Worm (Caenorhabditis elegans) whole organism, L3 larva: ENCODE results near the gene B0546.3.

ENCODE experiments used
- R02D3.7 ChIP-seq: fragments of 150-350 bp; optimal IDR thresholded peaks from 2 replicates; lab custom pipeline; 2014; ENCODE audit warnings: missing biosample characterization, missing genetic modification characterization
- ZK546.5 ChIP-seq: sonication (generic microtip); optimal IDR thresholded peaks from 2 replicates; lab custom pipeline; 2017; ENCODE audit warnings: missing biosample characterization, missing genetic modification characterization
- aly-2 ChIP-seq: fragments of 150-350 bp; optimal IDR thresholded peaks from 2 replicates; lab custom pipeline; 2014; ENCODE audit warnings: missing biosample characterization, missing genetic modification characterization
- ama-1 ChIP-seq: fragments of 150-350 bp; optimal IDR thresholded peaks from 2 replicates; lab custom pipeline; 2018
- ceh-16 ChIP-seq: sonication (generic microtip); optimal IDR thresholded peaks from 2 replicates; lab custom pipeline; 2017; ENCODE audit warnings: missing biosample characterization, missing genetic modification characterization
- ceh-28 ChIP-seq: fragments of 150-350 bp; optimal IDR thresholded peaks from 2 replicates; lab custom pipeline; 2014; ENCODE audit warnings: missing biosample characterization, missing genetic modification reagents, missing genetic modification characterization
- ceh-82 ChIP-seq: fragments of 150-350 bp; optimal IDR thresholded peaks from 2 replicates; lab custom pipeline; 2014; ENCODE audit warnings: missing biosample characterization, missing genetic modification characterization
- ceh-9 ChIP-seq: sonication (generic microtip); optimal IDR thresholded peaks from 2 replicates; lab custom pipeline; 2018; ENCODE audit warnings: missing biosample characterization, missing genetic modification characterization
- daf-12 ChIP-seq: fragments of 150-350 bp; optimal IDR thresholded peaks from 2 replicates; lab custom pipeline; 2014; ENCODE audit warnings: missing biosample characterization, missing genetic modification reagents, missing genetic modification characterization
- egl-27 ChIP-seq: sonication (generic microtip); optimal IDR thresholded peaks from 4 replicates; lab custom pipeline; 2017; ENCODE audit warnings: missing biosample characterization, missing genetic modification reagents, missing genetic modification characterization
- egl-5 ChIP-seq: fragments of 150-350 bp; optimal IDR thresholded peaks from 2 replicates; lab custom pipeline; 2017; ENCODE audit warnings: missing biosample characterization, missing genetic modification reagents, missing genetic modification characterization, inconsistent platforms
- elt-1 ChIP-seq: fragments of 150-350 bp; optimal IDR thresholded peaks from 2 replicates; lab custom pipeline; 2014; ENCODE audit warnings: missing biosample characterization, missing genetic modification characterization
- elt-2 ChIP-seq: sonication (generic microtip); optimal IDR thresholded peaks from 2 replicates; lab custom pipeline; 2016; ENCODE audit warnings: missing genetic modification reagents, mild to moderate bottlenecking, missing genetic modification characterization, missing compliant biosample characterization
- elt-3 ChIP-seq, 3 experiments: fragments of 150-350 bp in 1 of 3; sonication (generic microtip) in 2 of 3; optimal IDR thresholded peaks; 2 replicates in 2 of 3; 4 replicates in 1 of 3; lab custom pipeline; 2014 to 2017; ENCODE audit warnings: missing biosample characterization in 3 of 3, missing genetic modification characterization in 3 of 3
- eor-1 ChIP-seq, 2 experiments: fragments of 150-350 bp; optimal IDR thresholded peaks; 2 replicates each; lab custom pipeline; 2014 to 2018; ENCODE audit warnings: missing biosample characterization in 2 of 2, missing genetic modification characterization in 2 of 2
- fkh-10 ChIP-seq: sonication (generic microtip); optimal IDR thresholded peaks from 2 replicates; lab custom pipeline; 2017; ENCODE audit warnings: missing biosample characterization, missing genetic modification reagents, missing genetic modification characterization
- fkh-2 ChIP-seq: fragments of 150-350 bp; optimal IDR thresholded peaks from 2 replicates; lab custom pipeline; 2014; ENCODE audit warnings: missing biosample characterization, missing genetic modification reagents, missing genetic modification characterization
- fos-1 ChIP-seq: fragments of 150-350 bp; optimal IDR thresholded peaks from 2 replicates; lab custom pipeline; 2014; ENCODE audit warnings: missing biosample characterization, missing genetic modification characterization
- hmg-11 ChIP-seq: sonication (generic microtip); optimal IDR thresholded peaks from 2 replicates; lab custom pipeline; 2016; ENCODE audit warnings: missing genetic modification characterization, missing compliant biosample characterization
- jun-1 ChIP-seq: fragments of 150-350 bp; optimal IDR thresholded peaks from 2 replicates; lab custom pipeline; 2014; ENCODE audit warnings: missing biosample characterization, missing genetic modification reagents, missing genetic modification characterization
- lin-15B ChIP-seq: fragments of 150-350 bp; optimal IDR thresholded peaks from 2 replicates; lab custom pipeline; 2014; ENCODE audit warnings: missing biosample characterization, missing genetic modification characterization
- lin-39 ChIP-seq: fragments of 150-350 bp; optimal IDR thresholded peaks from 2 replicates; lab custom pipeline; 2018; ENCODE audit warnings: missing biosample characterization, missing genetic modification reagents, missing genetic modification characterization
- lsy-12 ChIP-seq: sonication (generic microtip); optimal IDR thresholded peaks from 2 replicates; lab custom pipeline; 2016; ENCODE audit warnings: mild to moderate bottlenecking, missing genetic modification characterization, missing compliant biosample characterization
- mdl-1 ChIP-seq: fragments of 150-350 bp; optimal IDR thresholded peaks from 2 replicates; lab custom pipeline; 2014; ENCODE audit warnings: missing biosample characterization, missing genetic modification characterization
- mml-1 ChIP-seq: fragments of 150-350 bp; sonication (generic microtip); optimal IDR thresholded peaks from 3 replicates; lab custom pipeline; 2014; ENCODE audit warnings: missing biosample characterization, missing genetic modification characterization
- nfya-1 ChIP-seq: sonication (generic microtip); optimal IDR thresholded peaks from 2 replicates; lab custom pipeline; 2017; ENCODE audit warnings: missing genetic modification characterization, mild to moderate bottlenecking, missing compliant biosample characterization, antibody characterized with exemption, moderate library complexity; ENCODE audit not compliant: insufficient read depth
- nhr-11 ChIP-seq: fragments of 150-350 bp; optimal IDR thresholded peaks from 2 replicates; lab custom pipeline; 2014; ENCODE audit warnings: missing biosample characterization, missing genetic modification characterization
- nhr-12 ChIP-seq: fragments of 150-350 bp; optimal IDR thresholded peaks from 2 replicates; lab custom pipeline; 2014; ENCODE audit warnings: missing biosample characterization, missing genetic modification characterization
- nhr-23 ChIP-seq: fragments of 150-350 bp; optimal IDR thresholded peaks from 2 replicates; lab custom pipeline; 2014; ENCODE audit warnings: missing biosample characterization, missing genetic modification reagents, missing genetic modification characterization
- nhr-237 ChIP-seq: fragments of 150-350 bp; optimal IDR thresholded peaks from 2 replicates; lab custom pipeline; 2014; ENCODE audit warnings: missing biosample characterization, missing genetic modification characterization
- nhr-25 ChIP-seq: sonication (generic microtip); optimal IDR thresholded peaks from 2 replicates; lab custom pipeline; 2017; ENCODE audit warnings: missing biosample characterization, missing genetic modification characterization
- nhr-28 ChIP-seq: fragments of 150-350 bp; optimal IDR thresholded peaks from 2 replicates; lab custom pipeline; 2014; ENCODE audit warnings: missing biosample characterization, missing genetic modification characterization
- nhr-43 ChIP-seq: sonication (generic microtip); optimal IDR thresholded peaks from 2 replicates; lab custom pipeline; 2016; ENCODE audit warnings: mild to moderate bottlenecking, missing genetic modification characterization, missing compliant biosample characterization; ENCODE audit not compliant: poor library complexity, severe bottlenecking
- nhr-67 ChIP-seq: fragments of 150-350 bp; optimal IDR thresholded peaks from 2 replicates; lab custom pipeline; 2014; ENCODE audit warnings: missing biosample characterization, missing genetic modification characterization
- nhr-76 ChIP-seq: fragments of 150-350 bp; sonication (generic microtip); optimal IDR thresholded peaks from 5 replicates; lab custom pipeline; 2014; ENCODE audit warnings: missing biosample characterization, missing genetic modification characterization
- nhr-77 ChIP-seq: fragments of 150-350 bp; optimal IDR thresholded peaks from 2 replicates; lab custom pipeline; 2014; ENCODE audit warnings: missing biosample characterization, missing genetic modification characterization
- pha-4 ChIP-seq: fragments of 150-350 bp; optimal IDR thresholded peaks from 2 replicates; lab custom pipeline; 2014; ENCODE audit warnings: missing biosample characterization, missing genetic modification reagents, missing genetic modification characterization
- pqm-1 ChIP-seq: fragments of 150-350 bp; optimal IDR thresholded peaks from 2 replicates; lab custom pipeline; 2017; ENCODE audit warnings: missing biosample characterization, missing genetic modification characterization, inconsistent platforms
- skn-1 ChIP-seq: fragments of 150-350 bp; optimal IDR thresholded peaks from 2 replicates; lab custom pipeline; 2014; ENCODE audit warnings: missing biosample characterization, missing genetic modification characterization
- snpc-4 ChIP-seq: fragments of 150-350 bp; optimal IDR thresholded peaks from 2 replicates; lab custom pipeline; 2014; ENCODE audit warnings: missing biosample characterization, missing genetic modification characterization
- tbx-2 ChIP-seq: sonication (generic microtip); optimal IDR thresholded peaks from 2 replicates; lab custom pipeline; 2016; ENCODE audit warnings: mild to moderate bottlenecking, missing genetic modification characterization, missing compliant biosample characterization
- unc-39 ChIP-seq: sonication (generic microtip); optimal IDR thresholded peaks from 4 replicates; lab custom pipeline; 2017; ENCODE audit warnings: missing biosample characterization, missing genetic modification characterization
- unc-62 ChIP-seq: fragments of 150-350 bp; sonication (generic microtip); optimal IDR thresholded peaks from 4 replicates; lab custom pipeline; 2014; ENCODE audit warnings: missing biosample characterization, missing genetic modification reagents, missing genetic modification characterization
- zag-1 ChIP-seq: fragments of 150-350 bp; optimal IDR thresholded peaks from 2 replicates; lab custom pipeline; 2014; ENCODE audit warnings: missing biosample characterization, missing genetic modification characterization
- ztf-11 ChIP-seq: fragments of 150-350 bp; optimal IDR thresholded peaks from 2 replicates; lab custom pipeline; 2014; ENCODE audit warnings: missing biosample characterization, missing genetic modification characterization
- ztf-4 ChIP-seq: fragments of 150-350 bp; optimal IDR thresholded peaks from 2 replicates; lab custom pipeline; 2014; ENCODE audit warnings: missing biosample characterization, missing genetic modification characterization

B0546.3 gene

DNA sequence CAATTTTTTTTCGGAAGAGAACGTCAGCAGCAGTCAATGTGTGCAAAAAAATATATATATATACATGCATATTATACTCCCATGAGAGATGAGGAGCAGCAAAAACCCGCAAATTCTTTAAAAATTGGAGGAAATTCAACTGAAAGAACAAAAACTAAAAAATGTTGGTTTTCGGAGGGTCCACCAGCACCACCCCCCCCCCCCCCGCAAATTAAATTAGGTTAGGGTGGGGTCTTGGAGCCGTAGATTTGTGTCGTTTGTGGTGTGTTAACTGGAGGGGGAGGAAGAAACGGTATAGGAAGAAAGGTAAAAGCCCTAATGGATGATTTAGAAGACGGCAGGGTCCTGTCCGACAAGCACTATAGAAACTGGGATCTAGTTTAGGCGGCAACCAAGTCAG lies 34.3 kb downstream of the B0546.3 start:
- TF ChIP-seq nhr-237 (no peak), egl-27 (no peak), mdl-1 (tag; lab: Kevin White, UChicago) (no peak), fos-1 (tag; lab: Kevin White, UChicago) (no peak), lsy-12 (tag; lab: Kevin White, UChicago) (no peak), nhr-67 (tag; lab: Kevin White, UChicago) (no peak), eor-1 (tag; optimal IDR thresholded peaks at IDR 0.05; lab: Kevin White, UChicago) (no peak), elt-1 (no peak)

ce11 chrIV:3345484-3345883 lies 37.2 kb downstream of the B0546.3 start:
- no peak for TF ChIP-seq fos-1 (tag; lab: Kevin White, UChicago)
- no peak for TF ChIP-seq daf-12 (tag; lab: Kevin White, UChicago)
- no peak for TF ChIP-seq pqm-1 (tag; lab: Kevin White, UChicago)
- TF ChIP-seq R02D3.7 (tag; lab: Kevin White, UChicago): no peak
- TF ChIP-seq ceh-9: no peak
- TF ChIP-seq snpc-4: no peak

DNA sequence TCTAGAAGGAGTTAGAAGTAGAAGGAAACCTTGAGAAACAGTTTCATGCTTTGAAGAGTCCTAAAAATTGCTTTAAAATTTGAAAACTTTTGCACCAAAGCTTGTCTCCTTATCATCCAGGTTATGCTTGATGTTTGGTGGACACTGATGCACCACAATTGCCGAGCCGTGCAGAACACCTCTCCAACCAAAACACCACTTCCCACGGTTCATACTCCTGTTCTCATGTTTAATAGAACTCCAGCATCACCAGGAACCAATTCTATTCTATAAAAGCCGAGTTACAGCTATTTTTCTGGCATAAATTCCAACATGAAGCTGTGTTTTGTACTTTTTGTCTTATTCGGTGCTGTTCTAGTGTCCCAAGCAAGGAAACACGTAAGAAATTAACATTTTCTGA lies 41.5 kb downstream of the B0546.3 start, which contains the start of gene F42A6.2:
Gene F42A6.2 (plus strand): TSS at position 301 of the 400 bp plus-strand sequence.
- TF ChIP-seq nhr-67 (tag; lab: Kevin White, UChicago) (no peak), nhr-23 (tag; lab: Kevin White, UChicago) (no peak), ztf-4 (tag; lab: Kevin White, UChicago) (no peak), elt-3 (tag; optimal IDR thresholded peaks at IDR 0.05; lab: Kevin White, UChicago) (no peak)

ce11 chrIV:3338676-3339075 lies 44.0 kb downstream of the B0546.3 start, which contains the start of gene hrpa-1:
hrpa-1 (minus strand) TSS chrIV:3338867.
- TF ChIP-seq nhr-28: no peak
- TF ChIP-seq nhr-43 (tag; lab: Kevin White, UChicago): no peak
- TF ChIP-seq mdl-1 (tag; lab: Kevin White, UChicago): no peak
- TF ChIP-seq ztf-4 (tag; lab: Kevin White, UChicago): no peak
- peak; percentile 5 for TF ChIP-seq skn-1 (tag; lab: Kevin White, UChicago)
- no peak for TF ChIP-seq nhr-237
- no peak for TF ChIP-seq daf-12 (tag; lab: Kevin White, UChicago)
- no peak for TF ChIP-seq fkh-2 (tag; lab: Kevin White, UChicago)
- peak; percentile 56 for TF ChIP-seq R02D3.7 (tag; lab: Kevin White, UChicago)
- TF ChIP-seq egl-5 (tag; lab: Kevin White, UChicago): peak; percentile 99
- TF ChIP-seq nhr-11 (tag; lab: Kevin White, UChicago): no peak
- peak; percentile 5 for TF ChIP-seq tbx-2 (tag; lab: Kevin White, UChicago)
- no peak for TF ChIP-seq unc-62
- TF ChIP-seq ceh-28 (tag; lab: Kevin White, UChicago): peak; percentile 71
- no peak for TF ChIP-seq egl-27
- no peak for TF ChIP-seq aly-2
- TF ChIP-seq fos-1 (tag; lab: Kevin White, UChicago): no peak
- peak; percentile 88 for TF ChIP-seq lin-39 (tag; lab: Kevin White, UChicago)
- TF ChIP-seq ZK546.5 (tag; lab: Kevin White, UChicago): no peak
- no peak for TF ChIP-seq nhr-67 (tag; lab: Kevin White, UChicago)
- no peak for TF ChIP-seq unc-39 (tag; lab: Kevin White, UChicago)
- TF ChIP-seq pha-4: peak; percentile 91
- no peak for TF ChIP-seq ztf-11 (tag; lab: Kevin White, UChicago)
- no peak for TF ChIP-seq elt-3 (tag; optimal IDR thresholded peaks at IDR 0.05; lab: Kevin White, UChicago)
- no peak for TF ChIP-seq eor-1 (tag; optimal IDR thresholded peaks at IDR 0.05; lab: Kevin White, UChicago)
- TF ChIP-seq nhr-12 (tag; lab: Kevin White, UChicago): no peak
- peak; percentile 66 for TF ChIP-seq nhr-25 (tag; lab: Kevin White, UChicago)
- peak; percentile 55 for TF ChIP-seq jun-1 (tag; lab: Kevin White, UChicago)
- peak; percentile 30 for TF ChIP-seq elt-1
- no peak for TF ChIP-seq nhr-77 (tag; lab: Kevin White, UChicago)
- TF ChIP-seq lin-15B (tag; lab: Kevin White, UChicago): peak; percentile 93
- TF ChIP-seq fkh-10 (GFP tag; lab: Kevin White, UChicago): peak; percentile 58
- peak; percentile 22 for TF ChIP-seq pqm-1 (tag; lab: Kevin White, UChicago)
- peak; percentile 45 for TF ChIP-seq hmg-11 (tag; lab: Kevin White, UChicago)
- peak; percentile 85 for TF ChIP-seq nhr-23 (tag; lab: Kevin White, UChicago)
- no peak for TF ChIP-seq zag-1 (tag; lab: Kevin White, UChicago)
- peak; percentile 1 for TF ChIP-seq ceh-82 (tag; lab: Kevin White, UChicago)
- peak; percentile 95 for TF ChIP-seq nfya-1 (tag; lab: Kevin White, UChicago)
- TF ChIP-seq mml-1 (tag; lab: Kevin White, UChicago): no peak
- TF ChIP-seq nhr-76 (tag; lab: Kevin White, UChicago): no peak
- peak; percentile 39 for TF ChIP-seq elt-2 (tag; lab: Kevin White, UChicago)
- TF ChIP-seq ama-1: peak; percentile 73
- TF ChIP-seq snpc-4: peak; percentile 68
- no peak for TF ChIP-seq ceh-16
- TF ChIP-seq lsy-12 (tag; lab: Kevin White, UChicago): no peak
